Worm (Caenorhabditis elegans) whole organism, mixed stage, embryonic: ENCODE results near the gene F44D12.6.

Experiments
- elt-1 ChIP-seq: sonication (generic microtip); optimal IDR thresholded peaks from 2 replicates; lab custom pipeline; 2017; ENCODE audit warnings: missing genetic modification characterization, mild to moderate bottlenecking, missing compliant biosample characterization, antibody characterized with exemption, moderate library complexity, borderline replicate concordance; ENCODE audit not compliant: insufficient read depth
- hlh-1 ChIP-seq: fragments of 150-350 bp; optimal IDR thresholded peaks from 2 replicates; lab custom pipeline; 2014; ENCODE audit warnings: missing biosample characterization, missing genetic modification reagents, missing genetic modification characterization
- mep-1 ChIP-seq: fragments of 150-350 bp; optimal IDR thresholded peaks from 2 replicates; lab custom pipeline; 2017; ENCODE audit warnings: missing biosample characterization, missing genetic modification reagents, missing genetic modification characterization, inconsistent platforms
- nhr-12 ChIP-seq: fragments of 150-350 bp; optimal IDR thresholded peaks from 2 replicates; lab custom pipeline; 2014; ENCODE audit warnings: missing biosample characterization, missing genetic modification characterization
- nhr-237 ChIP-seq: fragments of 150-350 bp; optimal IDR thresholded peaks from 2 replicates; lab custom pipeline; 2014; ENCODE audit warnings: missing biosample characterization, missing genetic modification characterization
- snpc-4 ChIP-seq: fragments of 150-350 bp; optimal IDR thresholded peaks from 2 replicates; lab custom pipeline; 2014; ENCODE audit warnings: missing biosample characterization, missing genetic modification characterization
- unc-39 ChIP-seq: fragments of 150-350 bp; optimal IDR thresholded peaks from 2 replicates; lab custom pipeline; 2014; ENCODE audit warnings: missing biosample characterization, missing genetic modification characterization
- unc-62 ChIP-seq: fragments of 150-350 bp; optimal IDR thresholded peaks from 2 replicates; lab custom pipeline; 2014; ENCODE audit warnings: missing biosample characterization, missing genetic modification reagents, missing genetic modification characterization
- ztf-11 ChIP-seq: fragments of 150-350 bp; optimal IDR thresholded peaks from 2 replicates; lab custom pipeline; 2014; ENCODE audit warnings: missing biosample characterization, missing genetic modification characterization

ce11 chrIV:10059175-10059574 is 26.0 kb downstream of the F44D12.6 start:
- TF ChIP-seq unc-62 (GFP tag; lab: Kevin White, UChicago) (no peak), snpc-4 (no peak), unc-39 (tag; lab: Kevin White, UChicago) (no peak), nhr-237 (tag; lab: Kevin White, UChicago) (no peak), mep-1 (tag; lab: Kevin White, UChicago) (no peak), ztf-11 (tag; lab: Kevin White, UChicago) (no peak), hlh-1 (no peak), elt-1 (tag; lab: Kevin White, UChicago) (no peak), nhr-12 (tag; lab: Kevin White, UChicago) (no peak)
